Fruit fly (Drosophila melanogaster): Measurements from ENCODE around the gene CG12065.

DNA sequence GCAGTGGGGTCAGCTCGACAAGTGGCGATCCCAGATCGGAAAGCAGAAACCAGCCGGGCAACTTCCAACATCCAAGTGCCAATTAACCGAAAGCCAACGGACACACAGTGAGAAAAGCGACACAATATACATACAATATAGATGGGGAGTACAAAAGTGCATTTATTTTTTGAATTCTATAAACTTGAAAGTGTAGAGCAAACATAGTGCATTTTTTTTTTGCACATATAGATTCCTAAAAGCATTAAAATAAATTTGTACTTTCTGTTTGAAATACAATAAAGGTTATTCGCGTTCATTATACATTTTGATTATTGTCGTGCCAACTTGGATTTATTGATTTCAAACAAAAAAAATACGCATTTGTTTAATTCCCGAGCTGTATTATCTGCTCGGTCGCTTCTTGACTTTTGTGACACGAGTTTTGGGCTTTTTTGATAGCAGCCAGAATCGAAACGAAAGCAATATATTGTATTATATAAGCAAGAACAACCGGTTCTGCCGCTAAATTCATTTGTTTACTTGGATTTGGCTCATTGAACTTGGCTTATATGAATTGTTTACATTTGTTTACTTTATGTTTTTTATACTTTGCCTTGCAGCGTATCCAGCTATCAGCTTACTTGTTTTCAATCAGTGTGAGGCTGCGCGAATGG lies 1.0 kb upstream of the CG12065 start, which contains the start of gene spirit:
- TF ChIP-seq psq (optimal IDR thresholded peaks at IDR 0.05) (no peak), Myc (optimal IDR thresholded peaks at IDR 0.05) (no peak), insv (optimal IDR thresholded peaks at IDR 0.05) (no peak), Sin3A (optimal IDR thresholded peaks at IDR 0.05) (no peak)

Measured in Kc167 (cell line).